Fruit fly (Drosophila melanogaster) whole organism, embryonic: ENCODE results near the gene CG46042.

ENCODE experiments used
- Aef1 ChIP-seq: fragments of 200-800 bp; sonication (Bioruptor generic); IDR thresholded peaks from 3 replicates; pipeline ENCODE4 v1.3.6; 2022; ENCODE audit warnings: missing biosample characterization, missing genetic modification characterization
- Atf6 ChIP-seq: fragments of 200-800 bp; sonication (Bioruptor generic); IDR thresholded peaks from 2 replicates; pipeline ENCODE4 v1.3.6; 2022; ENCODE audit warnings: missing biosample characterization, missing genetic modification characterization
- C15 ChIP-seq: fragments of 200-800 bp; sonication (Bioruptor generic); IDR thresholded peaks from 3 replicates; pipeline ENCODE4 v1.3.6; 2022; ENCODE audit warnings: missing biosample characterization, missing genetic modification characterization
- CG10462 ChIP-seq: fragments of 200-800 bp; sonication (Bioruptor generic); optimal IDR thresholded peaks from 2 replicates; lab custom pipeline; 2016; ENCODE audit warnings: missing biosample characterization, missing genetic modification characterization
- CG10543 ChIP-seq: fragments of 200-800 bp; sonication (Bioruptor generic); optimal IDR thresholded peaks from 3 replicates; lab custom pipeline; 2017; ENCODE audit warnings: missing biosample characterization, mild to moderate bottlenecking, missing genetic modification characterization, moderate library complexity
- CG12299 ChIP-seq: fragments of 200-800 bp; sonication (Bioruptor generic); optimal IDR thresholded peaks from 2 replicates; lab custom pipeline; 2018; ENCODE audit warnings: missing biosample characterization, mild to moderate bottlenecking, missing genetic modification characterization
- CG17328 ChIP-seq: fragments of 200-800 bp; sonication (Bioruptor generic); IDR thresholded peaks from 2 replicates; pipeline ENCODE4 v1.3.6; 2022; ENCODE audit warnings: missing biosample characterization, missing genetic modification characterization
- CG17359 ChIP-seq: fragments of 200-800 bp; sonication (Bioruptor generic); optimal IDR thresholded peaks from 3 replicates; lab custom pipeline; 2018; ENCODE audit warnings: missing biosample characterization, mild to moderate bottlenecking, missing genetic modification characterization, moderate library complexity
- CG17361 ChIP-seq: fragments of 200-800 bp; sonication (Bioruptor generic); IDR thresholded peaks from 3 replicates; pipeline ENCODE4 v1.3.6; 2022; ENCODE audit warnings: missing biosample characterization, missing genetic modification characterization
- CG18262 ChIP-seq: fragments of 200-800 bp; optimal IDR thresholded peaks from 3 replicates; lab custom pipeline; 2019; ENCODE audit warnings: missing biosample characterization, mild to moderate bottlenecking, missing genetic modification characterization, moderate library complexity
- CG18599 ChIP-seq: fragments of 200-800 bp; sonication (Bioruptor generic); optimal IDR thresholded peaks from 3 replicates; lab custom pipeline; 2017; ENCODE audit warnings: missing biosample characterization, missing genetic modification characterization, mild to moderate bottlenecking, moderate library complexity, missing genetic modification reagents
- CG18764 ChIP-seq: fragments of 200-800 bp; sonication (Bioruptor generic); optimal IDR thresholded peaks from 3 replicates; lab custom pipeline; 2016; ENCODE audit warnings: missing biosample characterization, missing genetic modification characterization
- CG2120 ChIP-seq: fragments of 200-800 bp; sonication (Bioruptor generic); optimal IDR thresholded peaks from 3 replicates; lab custom pipeline; 2016; ENCODE audit warnings: missing biosample characterization, missing genetic modification characterization
- CG2199 ChIP-seq: fragments of 200-800 bp; sonication (Bioruptor generic); IDR thresholded peaks from 3 replicates; pipeline ENCODE4 v1.3.6; 2022; ENCODE audit warnings: missing biosample characterization, missing genetic modification characterization
- CG30020 ChIP-seq: fragments of 200-800 bp; optimal IDR thresholded peaks from 2 replicates; lab custom pipeline; 2019; ENCODE audit warnings: missing biosample characterization, mild to moderate bottlenecking, missing genetic modification characterization, moderate library complexity
- CG3065 ChIP-seq: fragments of 200-800 bp; sonication (Bioruptor generic); optimal IDR thresholded peaks from 2 replicates; lab custom pipeline; 2016; ENCODE audit warnings: missing biosample characterization, missing genetic modification characterization
- CG3726 ChIP-seq: fragments of 200-800 bp; sonication (Bioruptor generic); IDR thresholded peaks from 3 replicates; pipeline ENCODE4, ENCODE4 v1.3.6; 2022; ENCODE audit warnings: missing biosample characterization, missing genetic modification characterization
- CG3838 ChIP-seq: fragments of 200-800 bp; sonication (Bioruptor generic); optimal IDR thresholded peaks from 3 replicates; lab custom pipeline; 2016; ENCODE audit warnings: missing biosample characterization, missing genetic modification characterization
- CG6254 ChIP-seq: fragments of 200-800 bp; sonication (Bioruptor generic); optimal IDR thresholded peaks from 3 replicates; lab custom pipeline; 2017; ENCODE audit warnings: mild to moderate bottlenecking, missing biosample characterization, missing genetic modification reagents, missing genetic modification characterization
- CG6791 ChIP-seq: fragments of 200-800 bp; sonication (Bioruptor generic); IDR thresholded peaks from 3 replicates; pipeline ENCODE4 v1.3.6; 2022; ENCODE audit warnings: missing biosample characterization, missing genetic modification characterization; ENCODE audit not compliant: partially characterized antibody
- CG6813 ChIP-seq: fragments of 200-800 bp; sonication (Bioruptor generic); optimal IDR thresholded peaks from 2 replicates; lab custom pipeline; 2017; ENCODE audit warnings: missing biosample characterization, missing genetic modification characterization, mild to moderate bottlenecking, moderate library complexity, missing genetic modification reagents
- CG7372 ChIP-seq: fragments of 200-800 bp; sonication (Bioruptor generic); IDR thresholded peaks from 2 replicates; pipeline ENCODE4 v1.3.6; 2022; ENCODE audit warnings: missing biosample characterization, missing genetic modification characterization
- Fer2 ChIP-seq: fragments of 200-800 bp; sonication (Bioruptor generic); optimal IDR thresholded peaks from 2 replicates; lab custom pipeline; 2018; ENCODE audit warnings: missing biosample characterization, mild to moderate bottlenecking, missing genetic modification characterization, moderate library complexity
- Fer3 ChIP-seq: fragments of 200-800 bp; sonication (Bioruptor generic); optimal IDR thresholded peaks from 2 replicates; lab custom pipeline; 2018; ENCODE audit warnings: missing biosample characterization, mild to moderate bottlenecking, missing genetic modification characterization, moderate library complexity
- GATAe ChIP-seq: fragments of 200-800 bp; sonication (Bioruptor generic); conservative IDR thresholded peaks from 2 replicates; pipeline ENCODE4 v1.3.6; 2022; ENCODE audit warnings: missing biosample characterization, missing genetic modification characterization
- Hey ChIP-seq: fragments of 200-800 bp; sonication (Bioruptor generic); optimal IDR thresholded peaks from 3 replicates; lab custom pipeline; 2018; ENCODE audit warnings: missing biosample characterization, mild to moderate bottlenecking, missing genetic modification characterization
- Hsf ChIP-seq: fragments of 200-800 bp; sonication (Bioruptor generic); optimal IDR thresholded peaks from 3 replicates; lab custom pipeline; 2016; ENCODE audit warnings: missing biosample characterization, missing genetic modification characterization
- Mad ChIP-seq: fragments of 200-800 bp; sonication (Bioruptor generic); optimal IDR thresholded peaks from 2 replicates; lab custom pipeline; 2016; ENCODE audit warnings: missing biosample characterization, missing genetic modification characterization
- NfI ChIP-seq: fragments of 200-800 bp; sonication (Bioruptor generic); optimal IDR thresholded peaks from 3 replicates; lab custom pipeline; 2018; ENCODE audit warnings: missing biosample characterization, mild to moderate bottlenecking, missing genetic modification characterization, moderate library complexity
- Optix ChIP-seq: fragments of 200-800 bp; sonication (Bioruptor generic); IDR thresholded peaks from 3 replicates; pipeline ENCODE4 v1.3.6; 2022; ENCODE audit warnings: missing biosample characterization, missing genetic modification characterization
- Six4 ChIP-seq: fragments of 200-800 bp; sonication (Bioruptor generic); optimal IDR thresholded peaks from 2 replicates; lab custom pipeline; 2016; ENCODE audit warnings: missing biosample characterization, missing genetic modification characterization
- bab2 ChIP-seq: fragments of 200-800 bp; sonication (Bioruptor generic); optimal IDR thresholded peaks from 2 replicates; lab custom pipeline; 2016; ENCODE audit warnings: missing biosample characterization, missing genetic modification characterization
- corto ChIP-seq: fragments of 200-800 bp; sonication (Bioruptor generic); optimal IDR thresholded peaks from 2 replicates; lab custom pipeline; 2016; ENCODE audit warnings: missing biosample characterization, mild to moderate bottlenecking, missing genetic modification characterization, moderate library complexity
- crol ChIP-seq: fragments of 200-800 bp; sonication (Bioruptor generic); IDR thresholded peaks from 2 replicates; pipeline ENCODE4 v1.3.6; 2022; ENCODE audit warnings: missing biosample characterization, missing genetic modification characterization
- dmrt11E ChIP-seq: fragments of 200-800 bp; sonication (Bioruptor generic); optimal IDR thresholded peaks from 3 replicates; lab custom pipeline; 2018; ENCODE audit warnings: missing biosample characterization, mild to moderate bottlenecking, missing genetic modification characterization, moderate library complexity
- grau ChIP-seq: fragments of 200-800 bp; optimal IDR thresholded peaks from 3 replicates; lab custom pipeline; 2019; ENCODE audit warnings: missing biosample characterization, mild to moderate bottlenecking, missing genetic modification characterization, moderate library complexity
- hkb ChIP-seq, 2 experiments: fragments of 200-800 bp in 1 of 2; fragments of >200 bp in 1 of 2; sonication (Bioruptor generic) in 1 of 2; IDR thresholded peaks in 1 of 2; optimal IDR thresholded peaks in 1 of 2; 2 replicates each; pipeline versions ENCODE4 v1.3.6 to Lab custom; 2017 to 2022; ENCODE audit warnings: missing biosample characterization in 1 of 2, missing genetic modification characterization in 1 of 2
- kay ChIP-seq: fragments of 200-800 bp; sonication (Bioruptor generic); optimal IDR thresholded peaks from 2 replicates; lab custom pipeline; 2016; ENCODE audit warnings: missing biosample characterization, missing genetic modification characterization
- org-1 ChIP-seq: fragments of 200-800 bp; sonication (Bioruptor generic); optimal IDR thresholded peaks from 2 replicates; lab custom pipeline; 2017; ENCODE audit warnings: missing biosample characterization, missing genetic modification characterization
- pum ChIP-seq: fragments of 200-800 bp; sonication (Bioruptor generic); optimal IDR thresholded peaks from 2 replicates; lab custom pipeline; 2016; ENCODE audit warnings: missing biosample characterization, missing genetic modification characterization
- ranshi ChIP-seq: fragments of 200-800 bp; sonication (Bioruptor generic); IDR thresholded peaks from 2 replicates; pipeline ENCODE4 v1.3.6; 2022; ENCODE audit warnings: missing biosample characterization, missing genetic modification characterization
- schlank ChIP-seq: fragments of 200-800 bp; sonication (Bioruptor generic); optimal IDR thresholded peaks from 2 replicates; lab custom pipeline; 2018; ENCODE audit warnings: missing biosample characterization, mild to moderate bottlenecking, missing genetic modification characterization
- sr ChIP-seq: fragments of 200-800 bp; sonication (Bioruptor generic); IDR thresholded peaks from 3 replicates; pipeline ENCODE4 v1.3.6; 2022; ENCODE audit warnings: missing biosample characterization, missing genetic modification characterization
- tio ChIP-seq: fragments of 200-800 bp; sonication (Bioruptor generic); optimal IDR thresholded peaks from 2 replicates; lab custom pipeline; 2017; ENCODE audit warnings: missing biosample characterization, missing genetic modification characterization, inconsistent platforms
- tna ChIP-seq: fragments of 200-800 bp; sonication (Bioruptor generic); IDR thresholded peaks from 2 replicates; pipeline ENCODE4 v1.3.6; 2022; ENCODE audit warnings: missing biosample characterization, missing genetic modification characterization; ENCODE audit not compliant: partially characterized antibody
- trem ChIP-seq: fragments of 200-800 bp; optimal IDR thresholded peaks from 3 replicates; lab custom pipeline; 2019; ENCODE audit warnings: missing biosample characterization, mild to moderate bottlenecking, missing genetic modification characterization, moderate library complexity
- unc-4 ChIP-seq: fragments of 200-800 bp; sonication (Bioruptor generic); IDR thresholded peaks from 2 replicates; pipeline ENCODE4 v1.3.6; 2022; ENCODE audit warnings: missing biosample characterization, missing genetic modification characterization; ENCODE audit not compliant: partially characterized antibody
- wor ChIP-seq: fragments of 200-800 bp; sonication (Bioruptor generic); IDR thresholded peaks from 2 replicates; pipeline ENCODE4 v1.3.6; 2022; ENCODE audit warnings: missing biosample characterization, missing genetic modification characterization
- zf30C ChIP-seq: fragments of 200-800 bp; sonication (Bioruptor generic); optimal IDR thresholded peaks from 3 replicates; lab custom pipeline; 2018; ENCODE audit warnings: missing biosample characterization, mild to moderate bottlenecking, missing genetic modification characterization

The CG46042 gene

dm6 chr3R:19904865-19905373 lies 37.3 kb downstream of the CG46042 start, which contains the start of the genes Surf6 and RhoGAP92B:
Surf6 (minus strand) TSS chr3R:19904868.
RhoGAP92B (plus strand) TSS chr3R:19905164.
- TF ChIP-seq bab2 (GFP tag; lab: Kevin White, UChicago) (peak; percentile 56), tna (GFP tag; lab: Robert Waterston, UW) (no peak), pum (GFP tag; lab: Kevin White, UChicago) (peak; percentile 45), Atf6 (GFP tag; lab: Robert Waterston, UW) (peak; percentile 63; the same call in 1 of the 2 replicates), CG7372 (no peak), CG6254 (GFP tag; lab: Kevin White, UChicago) (peak; percentile 52), ranshi (0 out of 2 replicates have a peak, but pooled peaks have one; percentile 25), C15 (GFP tag; lab: Robert Waterston, UW) (no peak), Aef1 (peak; percentile 35; the same call in 1 of the 3 replicates), CG18262 (tag; lab: Kevin White, UChicago) (peak; percentile 53), CG17328 (GFP tag; lab: Robert Waterston, UW) (peak; percentile 30; the same call in 1 of the 2 replicates), CG10543 (GFP tag; lab: Kevin White, UChicago) (peak; percentile 82), CG17359 (tag; lab: Kevin White, UChicago) (peak; percentile 62), crol (GFP tag; lab: Robert Waterston, UW) (no peak), CG18764 (GFP tag; lab: Kevin White, UChicago) (peak; percentile 50), CG2199 (no peak), trem (tag; lab: Kevin White, UChicago) (peak; percentile 89), CG6791 (0 out of 3 replicates have a peak, but pooled peaks have one; percentile 43), CG2120 (GFP tag; lab: Kevin White, UChicago) (peak; percentile 65), CG6813 (GFP tag; lab: Kevin White, UChicago) (peak; percentile 37), CG3838 (GFP tag; lab: Kevin White, UChicago) (no peak), zf30C (GFP tag; lab: Kevin White, UChicago) (no peak), CG30020 (peak; percentile 51), sr (GFP tag; lab: Robert Waterston, UW) (no peak), dmrt11E (tag; lab: Kevin White, UChicago) (peak; percentile 50), CG3726 (GFP tag; lab: Robert Waterston, UW) (0 out of 3 replicates have a peak, but pooled peaks have one; percentile 17), CG3065 (GFP tag; lab: Kevin White, UChicago) (peak; percentile 12), Optix (GFP tag; lab: Robert Waterston, UW) (0 out of 3 replicates have a peak, but pooled peaks have one; percentile 41), Hsf (GFP tag; lab: Kevin White, UChicago) (peak; percentile 71), NfI (peak; percentile 64), Hey (tag; lab: Kevin White, UChicago) (no peak), unc-4 (GFP tag; lab: Robert Waterston, UW) (peak; percentile 45; the same call in 1 of the 2 replicates), Mad (peak; percentile 63), CG17361 (peak; percentile 63; the same call in 2 of the 3 replicates), CG12299 (peak; percentile 55), wor (GFP tag; lab: Robert Waterston, UW) (no peak), schlank (tag; lab: Kevin White, UChicago) (peak; percentile 4), tio (GFP tag; lab: Kevin White, UChicago) (no peak), CG10462 (GFP tag; lab: Kevin White, UChicago) (peak; percentile 53), Fer2 (tag; lab: Kevin White, UChicago) (peak; percentile 8), CG18599 (peak; percentile 83), hkb (optimal IDR thresholded peaks at IDR 0.05; lab: Kevin White, UChicago) (peak; percentile 96), hkb (GFP tag; IDR thresholded peaks at IDR 0.05; lab: Robert Waterston, UW) (peak; percentile 80), kay (GFP tag; lab: Kevin White, UChicago) (peak; percentile 75), Fer3 (peak; percentile 55), corto (no peak), GATAe (no peak), org-1 (GFP tag; lab: Kevin White, UChicago) (peak; percentile 39), grau (tag; lab: Kevin White, UChicago) (peak; percentile 64), Six4 (peak; percentile 24)
